Fruit fly (Drosophila melanogaster): ENCODE results near the gene CG10793.

- peak; percentile 49 for TF ChIP-seq Pif1A (GFP tag; optimal IDR thresholded peaks at IDR 0.05)
- TF ChIP-seq Ets98B (GFP tag; IDR thresholded peaks at IDR 0.05) = no peak
- no peak for TF ChIP-seq CG10348 (GFP tag; IDR thresholded peaks at IDR 0.05)
- TF ChIP-seq EcR (GFP tag; optimal IDR thresholded peaks at IDR 0.05) = no peak
- TF ChIP-seq CG17806 (tag; optimal IDR thresholded peaks at IDR 0.05) = peak; percentile 60
- TF ChIP-seq rn (GFP tag; IDR thresholded peaks at IDR 0.05) = no peak
These were observed 20.2 kb downstream of the CG10793 start for dm6 chrX:3296032-3296431.

Measured in whole organism, pupa.